Worm (Caenorhabditis elegans) whole organism, young adult: ENCODE results near the gene C17F4.3.

Experiments used
- aptf-2 ChIP-seq: fragments of 200-800 bp; sonication (Bioruptor generic); conservative IDR thresholded peaks from 2 replicates; pipeline ENCODE4 v1.3.6; 2022; ENCODE audit warnings: missing genetic modification reagents, missing genetic modification characterization, missing compliant biosample characterization
- attf-5 ChIP-seq: fragments of 200-800 bp; sonication (Bioruptor generic); optimal IDR thresholded peaks from 2 replicates; lab custom pipeline; 2018; ENCODE audit warnings: mild to moderate bottlenecking, missing genetic modification characterization, missing compliant biosample characterization
- egl-18 ChIP-seq: fragments of 200-800 bp; sonication (Bioruptor generic); IDR thresholded peaks from 2 replicates; pipeline ENCODE4 v1.3.6; 2022; ENCODE audit warnings: missing genetic modification reagents, missing genetic modification characterization, missing compliant biosample characterization
- lin-26 ChIP-seq: fragments of 200-800 bp; sonication (Bioruptor generic); IDR thresholded peaks from 2 replicates; pipeline ENCODE4 v1.3.6; 2022; ENCODE audit warnings: missing genetic modification reagents, missing genetic modification characterization, missing compliant biosample characterization
- lsy-27 ChIP-seq: sonication (generic microtip); optimal IDR thresholded peaks from 2 replicates; lab custom pipeline; 2017; ENCODE audit warnings: missing genetic modification characterization, mild to moderate bottlenecking, missing compliant biosample characterization, antibody characterized with exemption, missing genotype, borderline replicate concordance; ENCODE audit not compliant: insufficient read depth
- pha-4 ChIP-seq: fragments of 150-350 bp; sonication (generic microtip); optimal IDR thresholded peaks from 2 replicates; lab custom pipeline; 2014; ENCODE audit warnings: missing biosample characterization, missing genetic modification reagents, missing genetic modification characterization
- snpc-3.4 ChIP-seq: sonication (generic microtip); optimal IDR thresholded peaks from 2 replicates; lab custom pipeline; 2017; ENCODE audit warnings: missing genetic modification characterization, mild to moderate bottlenecking, missing compliant biosample characterization, antibody characterized with exemption, moderate library complexity, missing genotype, missing genetic modification reagents
- snpc-4 ChIP-seq, 5 experiments: fragments of 150-350 bp in 1 of 5; sonication (generic microtip) in 4 of 5; optimal IDR thresholded peaks; 2 replicates each; lab custom pipeline; 2014 to 2018; ENCODE audit warnings: missing genetic modification characterization in 5 of 5, missing biosample characterization in 3 of 5, antibody characterized with exemption in 2 of 5, mild to moderate bottlenecking in 2 of 5, missing compliant biosample characterization in 2 of 5, missing genotype in 2 of 5, moderate library complexity in 2 of 5, missing genetic modification reagents in 1 of 5
- ztf-25 ChIP-seq: fragments of 200-800 bp; sonication (Bioruptor generic); IDR thresholded peaks from 2 replicates; pipeline ENCODE4 v1.3.6; 2022; ENCODE audit warnings: missing genetic modification reagents, missing genetic modification characterization, missing compliant biosample characterization

DNA sequence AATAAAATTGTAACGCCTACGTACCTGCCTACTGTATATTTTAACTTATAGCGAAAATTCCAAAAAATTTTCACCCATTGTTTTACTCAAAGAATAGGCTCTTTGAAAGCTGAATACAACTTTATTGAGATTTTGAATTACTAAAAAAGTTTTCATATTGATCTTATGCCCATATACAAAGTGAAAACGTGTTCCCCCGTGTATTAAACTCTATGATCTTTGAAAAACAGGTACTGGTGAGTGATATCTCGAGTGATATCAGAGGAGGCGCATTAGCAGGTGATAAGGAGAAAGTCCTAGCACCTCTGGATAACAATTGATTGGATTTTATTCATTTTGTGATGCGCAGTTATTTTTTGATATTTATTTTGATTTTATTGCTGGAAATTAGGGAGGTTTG lies at the start of gene C17F4.3:
- TF ChIP-seq lsy-27, result no peak
- no peak for TF ChIP-seq lin-26 (GFP tag; lab: Robert Waterston, UW)
- TF ChIP-seq aptf-2 (GFP tag; lab: Robert Waterston, UW), result no peak
- no peak for TF ChIP-seq egl-18
- TF ChIP-seq ztf-25 (GFP tag; lab: Robert Waterston, UW), result no peak
- no peak for TF ChIP-seq snpc-4 (GFP tag; optimal IDR thresholded peaks at IDR 0.05; lab: Kevin White, UChicago)
- no peak for TF ChIP-seq snpc-4 (tag; optimal IDR thresholded peaks at IDR 0.05; lab: Kevin White, UChicago)
- no peak for TF ChIP-seq snpc-3.4
- no peak for TF ChIP-seq pha-4 (tag; lab: Kevin White, UChicago)
- TF ChIP-seq attf-5 (GFP tag; lab: Kevin White, UChicago), result no peak
